Worm (Caenorhabditis elegans): ENCODE measurements around the gene ocr-2.

Gene ocr-2

DNA sequence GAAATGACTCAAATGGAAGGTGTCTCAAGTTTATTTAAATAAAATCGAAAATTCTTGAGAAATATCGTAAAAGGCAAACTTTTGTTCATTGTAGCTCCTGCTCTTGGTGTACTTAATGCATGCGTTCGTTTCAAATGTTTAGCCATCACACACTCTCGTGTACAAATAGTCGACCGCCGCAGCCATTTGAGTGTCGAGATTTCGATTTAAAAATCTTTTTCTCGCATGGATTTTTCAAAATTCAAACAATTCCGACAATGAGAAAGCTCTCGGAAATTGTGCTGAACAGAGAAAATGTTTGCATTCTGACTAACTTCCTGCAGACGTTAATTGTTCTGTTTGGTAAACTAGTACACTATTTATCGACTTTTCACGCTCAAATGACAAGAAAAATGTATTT, 20.6 kb downstream of the ocr-2 start:
- TF ChIP-seq egl-27 (tag; optimal IDR thresholded peaks at IDR 0.05) (no peak), lin-39 (tag; optimal IDR thresholded peaks at IDR 0.05) (no peak), sma-3 (GFP tag; optimal IDR thresholded peaks at IDR 0.05) (no peak), dmd-4 (tag; optimal IDR thresholded peaks at IDR 0.05) (no peak), peb-1 (tag; optimal IDR thresholded peaks at IDR 0.05) (no peak), F13H6.1 (tag; optimal IDR thresholded peaks at IDR 0.05) (no peak), nhr-6 (tag; optimal IDR thresholded peaks at IDR 0.05) (no peak), blmp-1 (tag; optimal IDR thresholded peaks at IDR 0.05; ENCODE audit: insufficient read depth) (no peak), mdl-1 (tag; optimal IDR thresholded peaks at IDR 0.05) (no peak), sem-4 (tag; optimal IDR thresholded peaks at IDR 0.05) (no peak), Y55F3AM.14 (GFP tag; optimal IDR thresholded peaks at IDR 0.05) (no peak), aly-2 (tag; optimal IDR thresholded peaks at IDR 0.05) (no peak), nhr-10 (tag; optimal IDR thresholded peaks at IDR 0.05) (no peak), unc-39 (tag; optimal IDR thresholded peaks at IDR 0.05) (no peak), lin-11 (tag; optimal IDR thresholded peaks at IDR 0.05) (no peak), elt-1 (tag; optimal IDR thresholded peaks at IDR 0.05) (no peak), elt-3 (tag; optimal IDR thresholded peaks at IDR 0.05) (no peak), ztf-1 (GFP tag; conservative IDR thresholded peaks at IDR 0.05) (no peak)

DNA sequence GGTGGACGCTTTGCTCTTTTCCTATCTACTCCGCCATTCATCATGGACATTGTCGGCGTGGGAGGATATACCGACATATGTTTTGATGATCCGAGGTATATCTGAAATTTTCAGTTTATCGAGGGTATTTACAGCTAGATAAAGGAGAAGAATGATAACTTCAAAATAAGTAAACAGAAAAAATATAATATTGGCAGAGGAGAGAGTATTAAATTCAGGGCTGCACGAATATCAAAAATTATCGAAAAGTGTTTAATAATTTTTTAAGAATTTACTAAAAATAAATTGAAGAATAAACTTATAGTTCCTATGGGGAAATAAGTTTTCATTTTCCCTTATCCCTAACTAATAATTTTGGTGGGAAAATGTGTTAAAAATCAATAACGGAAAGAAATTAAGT, 21.0 kb downstream of the ocr-2 start, which contains the start of gene wsp-1:
Gene wsp-1, minus strand, starts transcription at position 101 of the 400 bp plus-strand sequence.
- TF ChIP-seq gmeb-1 (tag; optimal IDR thresholded peaks at IDR 0.05) (no peak), ztf-4 (tag; optimal IDR thresholded peaks at IDR 0.05) (no peak), egl-27 (tag; optimal IDR thresholded peaks at IDR 0.05) (no peak), sem-4 (tag; optimal IDR thresholded peaks at IDR 0.05) (no peak), mdl-1 (tag; optimal IDR thresholded peaks at IDR 0.05) (no peak), C34F6.9 (tag; optimal IDR thresholded peaks at IDR 0.05) (no peak), mbf-1 (tag; optimal IDR thresholded peaks at IDR 0.05) (no peak), sma-9 (GFP tag; optimal IDR thresholded peaks at IDR 0.05) (no peak), sma-9 (tag; optimal IDR thresholded peaks at IDR 0.05) (no peak), ceh-82 (tag; optimal IDR thresholded peaks at IDR 0.05) (no peak), elt-1 (tag; optimal IDR thresholded peaks at IDR 0.05) (no peak), mab-5 (tag; optimal IDR thresholded peaks at IDR 0.05) (no peak), blmp-1 (tag; optimal IDR thresholded peaks at IDR 0.05; ENCODE audit: insufficient read depth) (no peak), aly-2 (tag; optimal IDR thresholded peaks at IDR 0.05) (no peak), nhr-21 (tag; optimal IDR thresholded peaks at IDR 0.05) (no peak)

DNA sequence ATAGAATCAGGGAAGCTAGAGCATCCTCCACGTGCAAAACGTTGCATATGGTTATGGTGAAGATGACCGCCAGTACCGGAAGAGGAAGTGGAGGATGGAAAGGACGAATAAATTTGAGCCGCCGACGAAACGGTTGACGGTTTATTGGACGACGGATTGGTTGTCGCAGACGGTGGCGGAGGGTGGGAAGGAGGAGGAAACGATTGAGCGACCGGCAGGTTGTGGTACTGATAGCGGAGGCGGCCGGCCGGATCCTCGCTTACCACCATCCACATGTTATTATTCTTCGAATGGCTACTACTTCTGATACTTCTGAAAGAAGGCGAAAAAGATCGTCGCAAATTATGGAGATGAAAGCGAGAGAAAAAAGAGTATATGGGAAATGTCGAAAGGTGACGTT, 27.0 kb downstream of the ocr-2 start:
- TF ChIP-seq nhr-11 (tag; optimal IDR thresholded peaks at IDR 0.05) (no peak), C34F6.9 (tag; optimal IDR thresholded peaks at IDR 0.05) (no peak), peb-1 (tag; optimal IDR thresholded peaks at IDR 0.05) (no peak), unc-62 (GFP tag; optimal IDR thresholded peaks at IDR 0.05) (no peak), nhr-77 (tag; optimal IDR thresholded peaks at IDR 0.05) (no peak), nhr-25 (tag; optimal IDR thresholded peaks at IDR 0.05) (no peak), ceh-82 (tag; optimal IDR thresholded peaks at IDR 0.05) (no peak), egl-27 (tag; optimal IDR thresholded peaks at IDR 0.05) (no peak), ceh-16 (tag; optimal IDR thresholded peaks at IDR 0.05) (no peak), F13H6.1 (tag; optimal IDR thresholded peaks at IDR 0.05) (no peak), nhr-237 (tag; optimal IDR thresholded peaks at IDR 0.05) (no peak), unc-55 (GFP tag; optimal IDR thresholded peaks at IDR 0.05) (no peak), mab-5 (tag; optimal IDR thresholded peaks at IDR 0.05) (no peak), elt-1 (tag; optimal IDR thresholded peaks at IDR 0.05) (no peak)

DNA sequence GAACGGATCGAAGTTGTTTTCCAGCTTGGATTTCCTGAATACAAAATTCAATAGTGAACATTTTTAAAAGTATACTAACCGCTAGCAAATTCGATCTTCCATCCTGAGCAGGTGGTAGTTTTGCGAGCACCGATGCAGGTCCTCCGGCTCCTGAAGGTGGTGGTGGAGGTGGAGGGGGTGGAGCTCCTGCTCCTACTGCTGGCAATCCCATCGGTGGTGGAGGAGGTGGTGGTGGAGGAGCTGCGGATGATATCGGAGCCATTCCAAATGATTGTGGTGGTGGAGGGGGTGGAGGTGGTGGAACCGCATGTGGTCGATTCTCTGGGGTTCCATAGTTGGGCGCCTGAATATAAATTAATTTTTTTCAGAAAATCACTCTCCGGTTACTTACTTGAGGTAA, 30.2 kb downstream of the ocr-2 start:
- TF ChIP-seq ceh-16 (tag; optimal IDR thresholded peaks at IDR 0.05) (no peak), F13H6.1 (tag; optimal IDR thresholded peaks at IDR 0.05) (no peak), lin-39 (tag; optimal IDR thresholded peaks at IDR 0.05) (no peak), elt-1 (tag; optimal IDR thresholded peaks at IDR 0.05) (no peak), gmeb-1 (tag; optimal IDR thresholded peaks at IDR 0.05) (no peak), alr-1 (tag; optimal IDR thresholded peaks at IDR 0.05) (no peak), unc-39 (tag; optimal IDR thresholded peaks at IDR 0.05) (no peak), C34F6.9 (tag; optimal IDR thresholded peaks at IDR 0.05) (no peak), nhr-25 (tag; optimal IDR thresholded peaks at IDR 0.05) (no peak), aly-2 (tag; optimal IDR thresholded peaks at IDR 0.05) (no peak), peb-1 (tag; optimal IDR thresholded peaks at IDR 0.05) (no peak), crh-2 (tag; optimal IDR thresholded peaks at IDR 0.05) (no peak), ceh-82 (tag; optimal IDR thresholded peaks at IDR 0.05) (no peak), Y55F3AM.14 (GFP tag; optimal IDR thresholded peaks at IDR 0.05) (no peak), R02D3.7 (tag; optimal IDR thresholded peaks at IDR 0.05) (no peak), lin-13 (GFP tag; optimal IDR thresholded peaks at IDR 0.05) (no peak), nhr-12 (tag; optimal IDR thresholded peaks at IDR 0.05) (no peak), nhr-129 (tag; optimal IDR thresholded peaks at IDR 0.05) (no peak), dmd-4 (tag; optimal IDR thresholded peaks at IDR 0.05) (no peak), mbf-1 (tag; optimal IDR thresholded peaks at IDR 0.05) (no peak)

Data from whole organism, L2 larva.